Worm (Caenorhabditis elegans): ENCODE data around the gene R10H1.1.

DNA sequence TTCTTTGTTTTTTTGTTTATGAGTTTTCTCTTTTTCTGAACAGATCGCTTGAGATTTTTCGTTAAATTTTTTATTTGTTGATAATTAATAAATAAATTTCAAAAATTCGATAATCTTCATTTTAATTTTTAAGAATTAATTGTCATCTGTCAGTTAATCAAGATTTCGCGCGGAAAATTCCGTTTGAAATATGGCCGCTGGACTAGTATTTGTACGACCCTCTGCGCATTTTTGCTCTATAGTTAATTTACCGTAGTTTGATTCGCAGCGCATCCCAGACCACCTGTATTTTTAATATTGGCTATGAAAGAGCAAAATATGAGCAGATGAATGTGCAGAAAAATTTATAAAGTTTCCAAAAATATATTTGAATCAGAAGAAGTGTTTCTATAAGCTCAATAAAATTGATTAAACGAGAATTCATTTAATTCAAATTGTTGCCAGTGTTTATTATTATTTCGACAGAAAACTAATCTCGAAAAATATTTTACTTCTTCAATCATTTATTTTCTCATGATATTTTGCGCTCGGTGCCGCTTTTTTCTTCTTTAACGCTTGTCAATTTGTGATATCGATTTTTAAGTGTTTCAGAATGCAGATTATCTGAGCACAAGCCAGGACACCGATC, 43.5 kb downstream of the R10H1.1 start, which contains the start of gene nfi-1:
- TF ChIP-seq dmd-4 (tag; optimal IDR thresholded peaks at IDR 0.05; ENCODE audit: borderline replicate concordance) (no peak), nfya-1 (tag; optimal IDR thresholded peaks at IDR 0.05) (no peak), pax-1 (tag; optimal IDR thresholded peaks at IDR 0.05) (no peak), syd-9 (tag; optimal IDR thresholded peaks at IDR 0.05) (no peak), pag-3 (tag; optimal IDR thresholded peaks at IDR 0.05; ENCODE audit: borderline replicate concordance) (no peak), elt-2 (tag; optimal IDR thresholded peaks at IDR 0.05) (peak; percentile 44), ceh-31 (tag; optimal IDR thresholded peaks at IDR 0.05) (peak; percentile 67), F13H6.1 (tag; optimal IDR thresholded peaks at IDR 0.05) (no peak), nhr-232 (tag; optimal IDR thresholded peaks at IDR 0.05) (no peak), pqm-1 (tag; optimal IDR thresholded peaks at IDR 0.05) (no peak), fkh-10 (GFP tag; optimal IDR thresholded peaks at IDR 0.05) (no peak)

Data from whole organism, late embryonic.